Worm (Caenorhabditis elegans): Measurements from ENCODE around the gene F44A2.5.

DNA sequence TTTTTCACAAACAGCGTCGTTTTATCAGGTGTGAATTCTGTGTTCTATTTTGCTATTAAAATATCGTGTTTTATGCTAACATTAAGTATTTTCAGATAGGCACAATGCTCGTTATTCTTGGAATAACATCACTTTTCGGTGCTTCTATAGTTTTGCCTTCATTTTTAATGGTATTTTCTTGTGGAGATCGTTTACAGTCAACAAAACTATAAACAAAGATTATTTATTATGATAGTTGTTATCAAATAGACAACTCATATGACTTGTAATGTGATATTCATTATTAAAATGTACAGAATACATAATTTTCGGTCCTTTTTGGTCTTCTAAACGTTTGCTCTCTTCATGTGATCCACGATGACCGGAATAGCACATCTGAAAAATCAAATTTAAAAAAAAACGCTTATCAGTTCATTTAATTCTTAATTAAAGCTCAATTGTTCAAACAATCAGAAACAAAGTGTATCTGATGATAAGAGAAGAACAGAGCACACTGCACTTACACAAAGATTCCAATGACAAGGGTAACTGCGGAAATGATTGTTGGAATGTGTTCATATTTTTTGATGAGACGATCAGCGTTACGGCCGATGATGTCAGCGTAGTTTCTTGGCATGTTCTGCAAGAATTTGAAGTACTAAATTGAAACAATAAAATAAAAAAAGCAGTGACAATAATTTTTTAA, 43.3 kb upstream of the F44A2.5 start, which contains the start of gene F07C3.9:
- TF ChIP-seq fkh-10 (GFP tag; optimal IDR thresholded peaks at IDR 0.05) (no peak), nhr-28 (tag; optimal IDR thresholded peaks at IDR 0.05) (no peak), nhr-76 (tag; optimal IDR thresholded peaks at IDR 0.05) (no peak), ama-1 (optimal IDR thresholded peaks at IDR 0.05) (no peak), lin-13 (GFP tag; optimal IDR thresholded peaks at IDR 0.05) (no peak), egl-27 (tag; optimal IDR thresholded peaks at IDR 0.05) (no peak), C16A3.4 (tag; optimal IDR thresholded peaks at IDR 0.05) (no peak), rnt-1 (tag; optimal IDR thresholded peaks at IDR 0.05) (no peak), zag-1 (tag; optimal IDR thresholded peaks at IDR 0.05) (no peak), ceh-82 (tag; optimal IDR thresholded peaks at IDR 0.05) (no peak)
